Worm (Caenorhabditis elegans) whole organism, L3 larva: Measurements from ENCODE around the gene B0281.3.

Experiments
- ceh-16 ChIP-seq: sonication (generic microtip); optimal IDR thresholded peaks from 2 replicates; lab custom pipeline; 2017; ENCODE audit warnings: missing biosample characterization, missing genetic modification characterization
- daf-12 ChIP-seq: fragments of 150-350 bp; optimal IDR thresholded peaks from 2 replicates; lab custom pipeline; 2014; ENCODE audit warnings: missing biosample characterization, missing genetic modification reagents, missing genetic modification characterization
- eor-1 ChIP-seq, 2 experiments: fragments of 150-350 bp; optimal IDR thresholded peaks; 2 replicates each; lab custom pipeline; 2014 to 2018; ENCODE audit warnings: missing biosample characterization in 2 of 2, missing genetic modification characterization in 2 of 2
- lin-39 ChIP-seq: fragments of 150-350 bp; optimal IDR thresholded peaks from 2 replicates; lab custom pipeline; 2018; ENCODE audit warnings: missing biosample characterization, missing genetic modification reagents, missing genetic modification characterization
- lsy-12 ChIP-seq: sonication (generic microtip); optimal IDR thresholded peaks from 2 replicates; lab custom pipeline; 2016; ENCODE audit warnings: mild to moderate bottlenecking, missing genetic modification characterization, missing compliant biosample characterization

Gene B0281.3

ce11 chrII:2356795-2357194, 50.0 kb downstream of the B0281.3 start, which contains the start of gene F43C11.1:
TSS of gene F43C11.1 (plus strand) at chrII:2357095.
- TF ChIP-seq lin-39 (tag; lab: Kevin White, UChicago): no peak
- no peak for TF ChIP-seq daf-12 (tag; lab: Kevin White, UChicago)
- TF ChIP-seq ceh-16 (tag; lab: Kevin White, UChicago): no peak
- no peak for TF ChIP-seq lsy-12 (tag; lab: Kevin White, UChicago)
- TF ChIP-seq eor-1 (tag; optimal IDR thresholded peaks at IDR 0.05; lab: Kevin White, UChicago): no peak
